Worm (Caenorhabditis elegans): ENCODE measurements around the gene Y37A1A.3.

Gene Y37A1A.3

ce11 chrIV:13912929-13913328, 10.3 kb upstream of the Y37A1A.3 start, which contains the start of gene Y37A1A.2:
Gene Y37A1A.2, minus strand, starts transcription at chrIV:13913029.
- TF ChIP-seq aly-2 (tag; optimal IDR thresholded peaks at IDR 0.05) = no peak
- TF ChIP-seq F13H6.1 (tag; optimal IDR thresholded peaks at IDR 0.05) = no peak
- no peak for TF ChIP-seq ztf-11 (tag; optimal IDR thresholded peaks at IDR 0.05)
- no peak for TF ChIP-seq nhr-25 (tag; optimal IDR thresholded peaks at IDR 0.05)
- no peak for TF ChIP-seq fos-1 (tag; optimal IDR thresholded peaks at IDR 0.05)
- no peak for TF ChIP-seq nhr-237 (tag; optimal IDR thresholded peaks at IDR 0.05)
- TF ChIP-seq C34F6.9 (tag; optimal IDR thresholded peaks at IDR 0.05) = no peak
- no peak for TF ChIP-seq gmeb-1 (tag; optimal IDR thresholded peaks at IDR 0.05)
- TF ChIP-seq skn-1 (tag; optimal IDR thresholded peaks at IDR 0.05) = no peak
- no peak for TF ChIP-seq zag-1 (tag; optimal IDR thresholded peaks at IDR 0.05)
- no peak for TF ChIP-seq unc-39 (tag; optimal IDR thresholded peaks at IDR 0.05)
- no peak for TF ChIP-seq mbf-1 (tag; optimal IDR thresholded peaks at IDR 0.05)

DNA sequence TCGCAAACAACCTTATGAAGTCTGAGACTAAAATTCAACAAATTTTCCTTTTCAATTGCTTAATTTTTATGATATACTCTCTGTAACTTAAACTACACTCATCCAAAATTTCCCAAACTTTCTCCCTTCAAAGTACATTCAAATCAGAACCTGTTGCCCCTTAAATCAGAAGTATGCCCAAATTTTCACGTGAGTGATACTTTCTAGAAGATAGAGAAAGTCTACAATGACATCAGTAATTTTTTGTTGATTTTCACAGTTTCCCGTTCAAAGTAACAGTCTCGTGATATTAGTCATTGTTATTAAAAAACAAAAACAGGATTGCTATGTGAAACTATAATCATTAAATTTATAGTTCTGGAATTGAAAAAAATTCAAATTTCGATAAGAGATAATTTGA, 8.3 kb upstream of the Y37A1A.3 start:
- peak; percentile 78 for TF ChIP-seq nhr-25 (tag; optimal IDR thresholded peaks at IDR 0.05)
- no peak for TF ChIP-seq ceh-16 (tag; optimal IDR thresholded peaks at IDR 0.05)
- TF ChIP-seq ama-1 (optimal IDR thresholded peaks at IDR 0.05) = no peak
- TF ChIP-seq dmd-4 (tag; optimal IDR thresholded peaks at IDR 0.05) = no peak
- TF ChIP-seq nhr-12 (tag; optimal IDR thresholded peaks at IDR 0.05) = no peak
- no peak for TF ChIP-seq zag-1 (tag; optimal IDR thresholded peaks at IDR 0.05)
- TF ChIP-seq C34F6.9 (tag; optimal IDR thresholded peaks at IDR 0.05) = no peak
- TF ChIP-seq nhr-21 (tag; optimal IDR thresholded peaks at IDR 0.05) = peak; percentile 14
- TF ChIP-seq nhr-23 (tag; optimal IDR thresholded peaks at IDR 0.05) = no peak
- TF ChIP-seq snpc-4 (tag; optimal IDR thresholded peaks at IDR 0.05) = no peak
- TF ChIP-seq mab-5 (tag; optimal IDR thresholded peaks at IDR 0.05) = no peak
- peak; percentile 60 for TF ChIP-seq nhr-129 (tag; optimal IDR thresholded peaks at IDR 0.05)
- TF ChIP-seq lin-39 (tag; optimal IDR thresholded peaks at IDR 0.05) = no peak
- TF ChIP-seq elt-3 (tag; optimal IDR thresholded peaks at IDR 0.05) = no peak
- no peak for TF ChIP-seq peb-1 (tag; optimal IDR thresholded peaks at IDR 0.05)
- TF ChIP-seq unc-62 (GFP tag; optimal IDR thresholded peaks at IDR 0.05) = no peak
- TF ChIP-seq lin-13 (GFP tag; optimal IDR thresholded peaks at IDR 0.05) = no peak
- TF ChIP-seq ceh-82 (tag; optimal IDR thresholded peaks at IDR 0.05) = no peak
- TF ChIP-seq egl-27 (tag; optimal IDR thresholded peaks at IDR 0.05) = no peak
- no peak for TF ChIP-seq aly-2 (tag; optimal IDR thresholded peaks at IDR 0.05)
- no peak for TF ChIP-seq ztf-1 (GFP tag; conservative IDR thresholded peaks at IDR 0.05)
- no peak for TF ChIP-seq mbf-1 (tag; optimal IDR thresholded peaks at IDR 0.05)
- no peak for TF ChIP-seq nhr-77 (tag; optimal IDR thresholded peaks at IDR 0.05)
- no peak for TF ChIP-seq ZK546.5 (tag; optimal IDR thresholded peaks at IDR 0.05)
- TF ChIP-seq lin-11 (tag; optimal IDR thresholded peaks at IDR 0.05) = no peak
- no peak for TF ChIP-seq fos-1 (tag; optimal IDR thresholded peaks at IDR 0.05)
- no peak for TF ChIP-seq elt-1 (tag; optimal IDR thresholded peaks at IDR 0.05)
- TF ChIP-seq F13H6.1 (tag; optimal IDR thresholded peaks at IDR 0.05) = no peak
- no peak for TF ChIP-seq unc-55 (GFP tag; optimal IDR thresholded peaks at IDR 0.05)
- peak; percentile 48 for TF ChIP-seq ztf-4 (tag; optimal IDR thresholded peaks at IDR 0.05)
- peak in 1 of 2 experiments; percentile 2 for TF ChIP-seq lsy-2 (tag; optimal IDR thresholded peaks at IDR 0.05)
- TF ChIP-seq Y55F3AM.14 (GFP tag; optimal IDR thresholded peaks at IDR 0.05) = no peak
- TF ChIP-seq blmp-1 (tag; optimal IDR thresholded peaks at IDR 0.05; ENCODE audit: insufficient read depth) = peak; percentile 96
- TF ChIP-seq R02D3.7 (tag; optimal IDR thresholded peaks at IDR 0.05) = no peak
- TF ChIP-seq nhr-10 (tag; optimal IDR thresholded peaks at IDR 0.05) = no peak
- peak; percentile 73 for TF ChIP-seq sma-3 (GFP tag; optimal IDR thresholded peaks at IDR 0.05)
- no peak for TF ChIP-seq nhr-237 (tag; optimal IDR thresholded peaks at IDR 0.05)
- no peak for TF ChIP-seq skn-1 (tag; optimal IDR thresholded peaks at IDR 0.05)
- TF ChIP-seq crh-2 (tag; optimal IDR thresholded peaks at IDR 0.05) = peak; percentile 27
- peak; percentile 61 for TF ChIP-seq sma-9 (GFP tag; optimal IDR thresholded peaks at IDR 0.05)
- no peak for TF ChIP-seq sma-9 (tag; optimal IDR thresholded peaks at IDR 0.05)
- TF ChIP-seq sem-4 (tag; optimal IDR thresholded peaks at IDR 0.05) = no peak
- no peak for TF ChIP-seq unc-39 (tag; optimal IDR thresholded peaks at IDR 0.05)
- TF ChIP-seq gmeb-1 (tag; optimal IDR thresholded peaks at IDR 0.05) = no peak
- no peak for TF ChIP-seq alr-1 (tag; optimal IDR thresholded peaks at IDR 0.05)
- TF ChIP-seq mdl-1 (tag; optimal IDR thresholded peaks at IDR 0.05) = no peak
- no peak for TF ChIP-seq nhr-11 (tag; optimal IDR thresholded peaks at IDR 0.05)
- TF ChIP-seq ztf-11 (tag; optimal IDR thresholded peaks at IDR 0.05) = no peak
- TF ChIP-seq nhr-6 (tag; optimal IDR thresholded peaks at IDR 0.05) = no peak

Data from whole organism, L2 larva.